Worm (Caenorhabditis elegans) whole organism, L4 larva: ENCODE measurements around the gene svh-5.

Experiments used
- T26A8.4 ChIP-seq: fragments of 200-800 bp; sonication (Bioruptor generic); IDR thresholded peaks from 2 replicates; pipeline ENCODE4 v1.3.6; 2022; ENCODE audit warnings: missing genetic modification characterization, missing compliant biosample characterization
- Y105C5A.15 ChIP-seq: fragments of 200-800 bp; sonication (Bioruptor generic); IDR thresholded peaks from 2 replicates; pipeline ENCODE4 v1.3.6; 2022; ENCODE audit warnings: missing genetic modification characterization, missing compliant biosample characterization
- aha-1 ChIP-seq: fragments of 150-350 bp; peaks from one replicate; lab custom pipeline; 2014; ENCODE audit warnings: missing biosample characterization, missing genetic modification characterization
- aly-2 ChIP-seq: sonication (generic microtip); optimal IDR thresholded peaks from 2 replicates; lab custom pipeline; 2018; ENCODE audit warnings: missing biosample characterization, missing genetic modification characterization
- ama-1 ChIP-seq: fragments of 150-350 bp; optimal IDR thresholded peaks from 2 replicates; lab custom pipeline; 2014; ENCODE audit warnings: inconsistent platforms, mixed read lengths
- arid-1 ChIP-seq: fragments of 200-800 bp; sonication (Bioruptor generic); conservative IDR thresholded peaks from 2 replicates; pipeline ENCODE4 v1.3.6; 2022; ENCODE audit warnings: missing genetic modification reagents, missing genetic modification characterization, missing compliant biosample characterization
- ceh-28 ChIP-seq: fragments of 150-350 bp; optimal IDR thresholded peaks from 2 replicates; lab custom pipeline; 2014; ENCODE audit warnings: missing biosample characterization, missing genetic modification reagents, missing genetic modification characterization
- ceh-32 ChIP-seq: sonication (generic microtip); optimal IDR thresholded peaks from 2 replicates; lab custom pipeline; 2016; ENCODE audit warnings: mild to moderate bottlenecking, missing genetic modification characterization, missing compliant biosample characterization; ENCODE audit not compliant: poor library complexity
- ceh-44 ChIP-seq: fragments of 200-800 bp; sonication (Bioruptor generic); IDR thresholded peaks from 2 replicates; pipeline ENCODE4 v1.3.6; 2022; ENCODE audit warnings: missing genetic modification reagents, missing genetic modification characterization, missing compliant biosample characterization
- ceh-62 ChIP-seq: sonication (generic microtip); optimal IDR thresholded peaks from 2 replicates; lab custom pipeline; 2017; ENCODE audit warnings: missing biosample characterization, missing genetic modification characterization
- ceh-82 ChIP-seq: sonication (generic microtip); optimal IDR thresholded peaks from 2 replicates; lab custom pipeline; 2017; ENCODE audit warnings: missing biosample characterization, missing genetic modification characterization
- dmd-6 ChIP-seq: fragments of 200-800 bp; sonication (Bioruptor generic); IDR thresholded peaks from 2 replicates; pipeline ENCODE4 v1.3.6; 2022; ENCODE audit warnings: missing genetic modification reagents, missing genetic modification characterization, missing compliant biosample characterization
- dmd-9 ChIP-seq: fragments of 200-800 bp; sonication (Bioruptor generic); IDR thresholded peaks from 2 replicates; pipeline ENCODE4 v1.3.6; 2022; ENCODE audit warnings: missing genetic modification reagents, missing genetic modification characterization, missing compliant biosample characterization
- dve-1 ChIP-seq: sonication (generic microtip); optimal IDR thresholded peaks from 2 replicates; lab custom pipeline; 2017; ENCODE audit warnings: antibody characterized with exemption, mild to moderate bottlenecking, missing genetic modification characterization, missing compliant biosample characterization; ENCODE audit not compliant: insufficient read depth
- fkh-10 ChIP-seq: fragments of 150-350 bp; optimal IDR thresholded peaks from 2 replicates; lab custom pipeline; 2014; ENCODE audit warnings: missing biosample characterization, missing genetic modification reagents, missing genetic modification characterization
- gei-8 ChIP-seq: fragments of 200-800 bp; sonication (Bioruptor generic); optimal IDR thresholded peaks from 2 replicates; lab custom pipeline; 2018; ENCODE audit warnings: mild to moderate bottlenecking, missing genetic modification characterization, missing compliant biosample characterization
- hif-1 ChIP-seq, 2 experiments: sonication (generic microtip); optimal IDR thresholded peaks; 2 replicates each; lab custom pipeline; 2016 to 2017; ENCODE audit warnings: missing compliant biosample characterization in 2 of 2, missing genetic modification characterization in 2 of 2, missing genetic modification reagents in 2 of 2, missing genotype in 2 of 2, mild to moderate bottlenecking in 1 of 2
- hlh-11 ChIP-seq: fragments of 200-800 bp; sonication (Bioruptor generic); optimal IDR thresholded peaks from 2 replicates; lab custom pipeline; 2018; ENCODE audit warnings: mild to moderate bottlenecking, missing genetic modification characterization, missing compliant biosample characterization
- hlh-30 ChIP-seq: sonication (generic microtip); optimal IDR thresholded peaks from 2 replicates; lab custom pipeline; 2017; ENCODE audit warnings: antibody characterized with exemption, mild to moderate bottlenecking, missing genetic modification characterization, missing compliant biosample characterization; ENCODE audit not compliant: insufficient read depth
- hmg-1.1 ChIP-seq: fragments of 200-800 bp; sonication (Bioruptor generic); IDR thresholded peaks from 2 replicates; pipeline ENCODE4 v1.3.6; 2022; ENCODE audit warnings: missing genetic modification reagents, missing genetic modification characterization, missing compliant biosample characterization
- jun-1 ChIP-seq: fragments of 150-350 bp; optimal IDR thresholded peaks from 2 replicates; lab custom pipeline; 2014; ENCODE audit warnings: missing biosample characterization, missing genetic modification reagents, missing genetic modification characterization
- lim-7 ChIP-seq: fragments of 200-800 bp; sonication (Bioruptor generic); IDR thresholded peaks from 2 replicates; pipeline ENCODE4 v1.3.6; 2022; ENCODE audit warnings: missing genetic modification characterization, missing compliant biosample characterization
- lin-15B ChIP-seq: fragments of 150-350 bp; sonication (generic microtip); optimal IDR thresholded peaks from 3 replicates; lab custom pipeline; 2014; ENCODE audit warnings: missing biosample characterization, missing genetic modification characterization
- lin-38 ChIP-seq: fragments of 200-800 bp; sonication (Bioruptor generic); IDR thresholded peaks from 2 replicates; pipeline ENCODE4 v1.3.6; 2022; ENCODE audit warnings: missing genetic modification reagents, missing genetic modification characterization, missing compliant biosample characterization
- madf-9 ChIP-seq: fragments of 200-800 bp; sonication (Bioruptor generic); conservative IDR thresholded peaks from 2 replicates; pipeline ENCODE4 v1.3.6; 2022; ENCODE audit warnings: missing genetic modification reagents, missing genetic modification characterization, missing compliant biosample characterization
- mdl-1 ChIP-seq, 2 experiments: fragments of 150-350 bp in 1 of 2; sonication (generic microtip) in 1 of 2; optimal IDR thresholded peaks; 2 replicates each; lab custom pipeline; 2014 to 2017; ENCODE audit warnings: missing biosample characterization in 2 of 2, missing genetic modification characterization in 2 of 2
- nhr-102 ChIP-seq: sonication (generic microtip); optimal IDR thresholded peaks from 2 replicates; lab custom pipeline; 2016; ENCODE audit warnings: mild to moderate bottlenecking, missing genetic modification characterization, moderate library complexity, missing compliant biosample characterization
- nhr-111 ChIP-seq: fragments of 200-800 bp; sonication (Bioruptor generic); optimal IDR thresholded peaks from 2 replicates; lab custom pipeline; 2018; ENCODE audit warnings: mild to moderate bottlenecking, missing genetic modification characterization, missing compliant biosample characterization
- nhr-25 ChIP-seq: sonication (generic microtip); optimal IDR thresholded peaks from 2 replicates; lab custom pipeline; 2017; ENCODE audit warnings: missing genetic modification characterization, mild to moderate bottlenecking, missing compliant biosample characterization, antibody characterized with exemption, moderate library complexity, borderline replicate concordance; ENCODE audit not compliant: insufficient read depth
- nhr-28 ChIP-seq: fragments of 150-350 bp; optimal IDR thresholded peaks from 2 replicates; lab custom pipeline; 2014; ENCODE audit warnings: missing biosample characterization, missing genetic modification characterization
- nhr-41 ChIP-seq: fragments of 200-800 bp; sonication (Bioruptor generic); IDR thresholded peaks from 2 replicates; pipeline ENCODE4 v1.3.6; 2022; ENCODE audit warnings: missing genetic modification reagents, missing genetic modification characterization, missing compliant biosample characterization
- nhr-48 ChIP-seq: sonication (generic microtip); optimal IDR thresholded peaks from 2 replicates; lab custom pipeline; 2016; ENCODE audit warnings: mild to moderate bottlenecking, missing genetic modification characterization, missing compliant biosample characterization
- nhr-6 ChIP-seq: fragments of 150-350 bp; optimal IDR thresholded peaks from 2 replicates; lab custom pipeline; 2014; ENCODE audit warnings: missing biosample characterization, missing genetic modification characterization
- nhr-77 ChIP-seq: fragments of 150-350 bp; optimal IDR thresholded peaks from 2 replicates; lab custom pipeline; 2014; ENCODE audit warnings: missing biosample characterization, missing genetic modification characterization
- pha-4 ChIP-seq, 2 experiments: fragments of 150-350 bp in 1 of 2; fragments of 200-800 bp in 1 of 2; sonication (Bioruptor generic) in 1 of 2; IDR thresholded peaks in 1 of 2; optimal IDR thresholded peaks in 1 of 2; 2 replicates each; pipeline versions ENCODE4 v1.3.6 to Lab custom; 2014 to 2022; ENCODE audit warnings: missing genetic modification characterization in 2 of 2, missing genetic modification reagents in 2 of 2, missing biosample characterization in 1 of 2, missing compliant biosample characterization in 1 of 2
- php-3 ChIP-seq: fragments of 200-800 bp; sonication (Bioruptor generic); IDR thresholded peaks from 2 replicates; pipeline ENCODE4 v1.3.6; 2022; ENCODE audit warnings: missing genetic modification reagents, missing genetic modification characterization, missing compliant biosample characterization
- pqm-1 ChIP-seq: sonication (generic microtip); optimal IDR thresholded peaks from 2 replicates; lab custom pipeline; 2017; ENCODE audit warnings: missing biosample characterization, missing genetic modification characterization
- saeg-2 ChIP-seq: fragments of 200-800 bp; sonication (Bioruptor generic); IDR thresholded peaks from 2 replicates; pipeline ENCODE4 v1.3.6; 2022; ENCODE audit warnings: missing genetic modification reagents, missing genetic modification characterization, missing compliant biosample characterization
- set-16 ChIP-seq: fragments of 200-800 bp; sonication (Bioruptor generic); IDR thresholded peaks from 2 replicates; pipeline ENCODE4 v1.3.6; 2022; ENCODE audit warnings: missing genetic modification reagents, missing genetic modification characterization, missing compliant biosample characterization
- snpc-4 ChIP-seq: fragments of 150-350 bp; optimal IDR thresholded peaks from 2 replicates; lab custom pipeline; 2014; ENCODE audit warnings: missing biosample characterization, missing genetic modification characterization
- unc-130 ChIP-seq: sonication (generic microtip); optimal IDR thresholded peaks from 2 replicates; lab custom pipeline; 2016; ENCODE audit warnings: missing genetic modification reagents, missing genetic modification characterization, missing compliant biosample characterization
- zfp-3 ChIP-seq: fragments of 200-800 bp; sonication (Bioruptor generic); conservative IDR thresholded peaks from 2 replicates; pipeline ENCODE4 v1.3.6; 2022; ENCODE audit warnings: missing genetic modification reagents, missing genetic modification characterization, missing compliant biosample characterization
- zip-2 ChIP-seq: fragments of 150-350 bp; optimal IDR thresholded peaks from 2 replicates; lab custom pipeline; 2014; ENCODE audit warnings: missing biosample characterization, missing genetic modification characterization

Gene svh-5

DNA sequence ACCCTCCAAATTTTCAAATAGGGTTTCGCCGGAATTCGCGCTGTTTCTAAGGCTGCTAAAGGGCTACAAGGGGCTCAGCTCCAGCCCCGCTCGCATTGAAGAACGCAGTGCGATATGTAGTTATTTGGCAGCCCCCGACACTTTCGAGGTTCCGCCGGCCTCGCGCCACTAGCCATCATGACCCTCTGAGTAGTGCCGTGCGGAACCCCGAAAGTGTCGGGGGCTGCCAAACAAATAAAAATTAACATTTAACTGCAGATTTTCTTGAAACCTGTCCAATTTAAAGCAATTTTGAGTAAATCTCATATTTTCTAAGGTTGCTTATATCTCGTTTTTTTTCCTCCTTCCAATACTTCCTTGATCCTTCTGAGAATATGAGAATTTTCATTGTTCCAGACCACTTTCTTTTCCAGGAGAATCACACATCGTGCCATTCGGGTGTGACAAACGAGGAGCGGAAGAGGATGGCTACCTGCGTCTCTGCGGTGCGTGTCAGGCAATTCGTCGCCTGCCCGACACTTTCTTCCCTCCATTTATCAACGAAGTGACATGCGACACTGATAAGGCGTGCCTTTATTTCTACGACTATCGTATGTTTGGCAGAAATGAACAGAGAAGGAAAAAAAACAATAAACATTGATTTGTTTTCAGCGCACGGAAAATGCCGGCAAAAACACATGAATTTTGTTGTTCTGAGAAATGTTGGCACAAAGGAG, 46.2 kb upstream of the svh-5 start (continued):
- no peak for TF ChIP-seq lin-15B (tag; lab: Kevin White, UChicago)
- 0 out of 2 replicates have a peak, but pooled peaks have one; percentile 11 for TF ChIP-seq hmg-1.1
- no peak for TF ChIP-seq arid-1 (GFP tag; lab: Robert Waterston, UW)
- peak; percentile 88 for TF ChIP-seq dmd-6 (GFP tag; lab: Robert Waterston, UW)
- TF ChIP-seq aly-2 (tag; lab: Kevin White, UChicago): no peak
- TF ChIP-seq snpc-4 (tag; lab: Kevin White, UChicago): no peak
- no peak for TF ChIP-seq lin-38 (GFP tag; lab: Robert Waterston, UW)
- peak; percentile 92 for TF ChIP-seq nhr-28 (tag; lab: Kevin White, UChicago)
- TF ChIP-seq ceh-44 (GFP tag; lab: Robert Waterston, UW): no peak
- peak; percentile 55 for TF ChIP-seq dve-1
- TF ChIP-seq ceh-28 (tag; lab: Kevin White, UChicago): no peak
- no peak for TF ChIP-seq dmd-9 (GFP tag; lab: Robert Waterston, UW)
- TF ChIP-seq hlh-11: peak; percentile 91
- TF ChIP-seq pqm-1: peak; percentile 63
- no peak for TF ChIP-seq gei-8 (GFP tag; lab: Kevin White, UChicago)
- TF ChIP-seq hlh-30: peak; percentile 79
- TF ChIP-seq ceh-82 (tag; lab: Kevin White, UChicago): no peak
- peak; percentile 80 for TF ChIP-seq php-3 (GFP tag; lab: Robert Waterston, UW)
- no peak for TF ChIP-seq ama-1 (lab: Kevin White, UChicago)
- peak; percentile 38 for TF ChIP-seq nhr-48
- no peak for TF ChIP-seq hif-1 (tag; optimal IDR thresholded peaks at IDR 0.05; lab: Kevin White, UChicago)
- TF ChIP-seq zip-2 (tag; lab: Kevin White, UChicago): no peak
- TF ChIP-seq set-16 (GFP tag; lab: Robert Waterston, UW): peak; percentile 62

DNA sequence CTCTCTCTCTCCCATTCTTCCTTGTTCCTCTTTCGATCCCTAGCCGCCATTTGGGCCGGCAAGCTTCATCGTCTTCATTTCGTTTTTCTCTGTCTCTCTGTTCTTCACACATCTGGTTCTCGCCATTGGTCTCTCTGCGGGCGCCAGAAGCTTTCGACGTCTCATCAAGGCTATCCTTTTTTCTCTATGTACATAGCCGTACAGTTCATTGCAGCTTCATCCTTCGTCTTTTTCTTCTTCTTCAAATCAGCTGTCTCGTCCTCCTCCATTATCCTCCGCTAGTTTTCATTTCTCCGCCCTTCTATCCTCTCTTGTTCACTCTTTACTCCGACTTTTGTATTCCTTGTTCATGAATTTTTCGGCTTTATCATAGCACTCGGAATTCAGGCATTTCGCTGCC, 43.0 kb upstream of the svh-5 start, which contains the start of gene F39D8.3:
Gene F39D8.3 (plus strand): TSS at position 301 of the 400 bp plus-strand sequence.
- TF ChIP-seq dmd-6 (GFP tag; lab: Robert Waterston, UW) (no peak), ceh-62 (tag; lab: Kevin White, UChicago) (no peak), unc-130 (GFP tag; lab: Kevin White, UChicago) (no peak), hlh-11 (peak; percentile 22), fkh-10 (GFP tag; lab: Kevin White, UChicago) (no peak), pqm-1 (no peak)

DNA sequence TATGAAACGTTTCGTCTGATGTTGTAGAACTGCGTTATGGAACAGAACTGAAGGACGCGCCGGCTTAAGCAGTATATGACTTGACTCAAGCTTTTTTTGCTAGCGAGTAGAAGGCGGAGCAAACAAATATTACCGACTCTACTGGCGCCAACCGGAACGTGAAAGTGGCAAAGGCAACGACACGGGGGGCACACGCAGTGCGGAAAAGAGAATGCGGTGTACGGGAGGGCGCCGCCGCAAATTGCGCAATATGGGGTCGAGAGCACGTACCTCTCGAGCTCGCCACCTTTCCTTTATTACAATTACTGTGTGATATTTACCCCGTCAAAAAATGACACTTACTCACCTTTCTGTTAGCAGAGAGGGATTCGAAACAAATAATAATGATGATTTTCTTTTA, 37.6 kb upstream of the svh-5 start, which contains the start of gene pqn-36:
Gene pqn-36 (minus strand): TSS at position 268 of the 400 bp plus-strand sequence.
- TF ChIP-seq set-16 (GFP tag; lab: Robert Waterston, UW) (0 out of 2 replicates have a peak, but pooled peaks have one; percentile 29), lim-7 (0 out of 2 replicates have a peak, but pooled peaks have one; percentile 35), nhr-6 (tag; lab: Kevin White, UChicago) (peak; percentile 4), mdl-1 (tag; optimal IDR thresholded peaks at IDR 0.05; lab: Kevin White, UChicago) (no peak), ceh-32 (tag; lab: Kevin White, UChicago) (no peak)

DNA sequence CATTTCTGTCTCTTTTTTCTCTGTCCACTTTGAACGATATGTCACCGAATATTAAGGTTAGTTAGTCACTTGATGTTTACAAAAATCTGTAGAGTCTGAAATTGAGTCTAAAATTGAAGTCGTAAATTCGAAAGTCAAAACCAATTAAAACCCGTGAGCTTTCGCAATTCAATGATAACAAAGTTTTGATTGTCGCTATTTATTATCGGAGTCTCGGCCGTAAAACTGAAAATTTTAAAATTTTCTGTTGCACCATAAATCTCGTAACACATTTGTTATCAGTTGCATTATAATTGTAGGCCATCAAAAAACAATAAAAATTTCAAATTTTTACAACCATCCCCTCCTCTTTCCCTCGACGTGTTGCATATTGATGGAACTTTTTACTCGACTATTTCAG, 31.0 kb upstream of the svh-5 start:
- TF ChIP-seq Y105C5A.15: no peak
- peak; percentile 72 for TF ChIP-seq nhr-28 (tag; lab: Kevin White, UChicago)
- no peak for TF ChIP-seq pha-4 (GFP tag; IDR thresholded peaks at IDR 0.05; lab: Robert Waterston, UW)
- TF ChIP-seq pha-4 (tag; optimal IDR thresholded peaks at IDR 0.05; lab: Kevin White, UChicago): no peak
- TF ChIP-seq nhr-102 (tag; lab: Kevin White, UChicago): no peak
- TF ChIP-seq arid-1 (GFP tag; lab: Robert Waterston, UW): no peak
- TF ChIP-seq nhr-111 (GFP tag; lab: Kevin White, UChicago): no peak
- no peak for TF ChIP-seq nhr-41
- peak; percentile 55 for TF ChIP-seq aha-1
- TF ChIP-seq nhr-77 (tag; lab: Kevin White, UChicago): peak; percentile 33
- TF ChIP-seq madf-9 (GFP tag; lab: Robert Waterston, UW): no peak
- TF ChIP-seq zfp-3 (GFP tag; lab: Robert Waterston, UW): no peak
- peak; percentile 100 for TF ChIP-seq php-3 (GFP tag; lab: Robert Waterston, UW)
- peak; percentile 87 for TF ChIP-seq dve-1
- TF ChIP-seq nhr-25 (tag; lab: Kevin White, UChicago): no peak
- TF ChIP-seq dmd-6 (GFP tag; lab: Robert Waterston, UW): peak; percentile 64
- TF ChIP-seq saeg-2 (GFP tag; lab: Robert Waterston, UW): no peak
- TF ChIP-seq aly-2 (tag; lab: Kevin White, UChicago): no peak
- TF ChIP-seq jun-1 (tag; lab: Kevin White, UChicago): no peak
- TF ChIP-seq pqm-1: peak; percentile 73
- TF ChIP-seq hlh-11: peak; percentile 63
- TF ChIP-seq T26A8.4 (GFP tag; lab: Robert Waterston, UW): no peak
